Fruit fly (Drosophila melanogaster): ENCODE results near the gene CG12692.

CG12692 gene

DNA sequence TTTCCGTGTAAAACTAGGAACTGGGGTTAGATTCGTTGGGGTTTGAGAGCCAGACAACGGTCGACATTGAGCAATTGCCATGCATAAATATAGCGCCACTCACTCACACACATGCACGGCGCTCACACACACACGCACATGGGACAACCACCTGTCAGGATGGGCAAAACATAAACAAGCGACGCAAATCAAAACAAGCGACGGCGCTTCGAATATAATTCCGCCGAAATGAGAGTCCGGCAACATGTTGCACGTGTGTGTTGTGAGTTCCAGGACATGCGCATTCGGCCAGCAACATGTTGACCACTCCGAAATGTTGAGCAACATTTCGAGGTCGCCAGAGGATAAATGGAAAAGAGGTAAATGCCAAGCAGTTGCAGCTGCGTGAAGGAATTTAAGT is 21.4 kb downstream of the CG12692 start:
- TF ChIP-seq lilli (GFP tag; optimal IDR thresholded peaks at IDR 0.05) (no peak), sd (tag; optimal IDR thresholded peaks at IDR 0.05) (no peak), CG11504 (tag; optimal IDR thresholded peaks at IDR 0.05) (peak; percentile 97), CG2875 (GFP tag; optimal IDR thresholded peaks at IDR 0.05) (no peak), ewg (GFP tag; optimal IDR thresholded peaks at IDR 0.05) (peak; percentile 7), usp (GFP tag; optimal IDR thresholded peaks at IDR 0.05) (no peak), scrt (GFP tag; optimal IDR thresholded peaks at IDR 0.05) (peak; percentile 75), CG11398 (GFP tag; optimal IDR thresholded peaks at IDR 0.05) (no peak), CG12155 (GFP tag; optimal IDR thresholded peaks at IDR 0.05) (no peak), CG4424 (GFP tag; optimal IDR thresholded peaks at IDR 0.05) (no peak), ftz-f1 (GFP tag; optimal IDR thresholded peaks at IDR 0.05) (no peak), al (GFP tag; IDR thresholded peaks at IDR 0.05) (no peak), nerfin-1 (tag; optimal IDR thresholded peaks at IDR 0.05) (peak; percentile 25), kah (GFP tag; optimal IDR thresholded peaks at IDR 0.05) (peak; percentile 67), CG17186 (GFP tag; optimal IDR thresholded peaks at IDR 0.05) (no peak), hbn (GFP tag; IDR thresholded peaks at IDR 0.05; ENCODE audit: partially characterized antibody) (no peak)

dm6 chrX:4277861-4278260 is 24.3 kb downstream of the CG12692 start, which contains the start of gene CG15578:
CG15578 (minus strand) TSS chrX:4277961.
- TF ChIP-seq Pdp1 (GFP tag; optimal IDR thresholded peaks at IDR 0.05) (no peak), B-H1 (GFP tag; IDR thresholded peaks at IDR 0.05) (no peak)

- TF ChIP-seq CG13624 (GFP tag; optimal IDR thresholded peaks at IDR 0.05), result no peak
- no peak for TF ChIP-seq MBD-R2 (GFP tag; IDR thresholded peaks at IDR 0.05)
- no peak for TF ChIP-seq Pdp1 (GFP tag; optimal IDR thresholded peaks at IDR 0.05)
- no peak for TF ChIP-seq otp (GFP tag; IDR thresholded peaks at IDR 0.05)
- no peak for TF ChIP-seq Bdp1 (GFP tag; optimal IDR thresholded peaks at IDR 0.05)
- no peak for TF ChIP-seq Atf-2 (GFP tag; optimal IDR thresholded peaks at IDR 0.05)
- TF ChIP-seq CG10147 (GFP tag; optimal IDR thresholded peaks at IDR 0.05), result no peak
- TF ChIP-seq CG31365 (tag; optimal IDR thresholded peaks at IDR 0.05), result no peak
- TF ChIP-seq fru (optimal IDR thresholded peaks at IDR 0.05), result no peak
- TF ChIP-seq Med (GFP tag), result no peak
- TF ChIP-seq en (GFP tag; optimal IDR thresholded peaks at IDR 0.05), result no peak
- TF ChIP-seq CG17186 (GFP tag; optimal IDR thresholded peaks at IDR 0.05), result no peak
Observed at dm6 chrX:4276900-4277299, 25.2 kb downstream of the CG12692 start, which contains the start of gene CG15577. CG15577 (minus strand) TSS chrX:4277000.

- no peak for TF ChIP-seq usp (GFP tag; optimal IDR thresholded peaks at IDR 0.05)
- TF ChIP-seq HmgZ (tag; optimal IDR thresholded peaks at IDR 0.05), result no peak
- TF ChIP-seq ara (GFP tag; IDR thresholded peaks at IDR 0.05), result no peak
- peak; percentile 32 for TF ChIP-seq CTCF (GFP tag; optimal IDR thresholded peaks at IDR 0.05)
- TF ChIP-seq da (GFP tag; optimal IDR thresholded peaks at IDR 0.05), result no peak
- TF ChIP-seq Rfx (GFP tag; IDR thresholded peaks at IDR 0.05), result no peak
- TF ChIP-seq stwl (tag; optimal IDR thresholded peaks at IDR 0.05), result peak; percentile 15
- no peak for TF ChIP-seq CG43689 (GFP tag; IDR thresholded peaks at IDR 0.05)
- TF ChIP-seq unpg (GFP tag; optimal IDR thresholded peaks at IDR 0.05), result no peak
- TF ChIP-seq CG3407 (GFP tag; optimal IDR thresholded peaks at IDR 0.05), result no peak
- TF ChIP-seq sob (GFP tag; IDR thresholded peaks at IDR 0.05), result no peak
- peak; percentile 91 for TF ChIP-seq pfk (GFP tag; optimal IDR thresholded peaks at IDR 0.05)
- TF ChIP-seq oc (tag; optimal IDR thresholded peaks at IDR 0.05), result no peak
Observed at dm6 chrX:4273499-4273898, 28.6 kb downstream of the CG12692 start.
